Fruit fly (Drosophila melanogaster) whole organism, embryonic: Measurements from ENCODE around the gene CG7896.

Experiments used
- ATbp ChIP-seq: fragments of 200-800 bp; sonication (Bioruptor generic); optimal IDR thresholded peaks from 2 replicates; lab custom pipeline; 2017; ENCODE audit warnings: missing biosample characterization, mild to moderate bottlenecking, missing genetic modification characterization, missing genetic modification reagents
- Atf6 ChIP-seq: fragments of 200-800 bp; sonication (Bioruptor generic); IDR thresholded peaks from 2 replicates; pipeline ENCODE4 v1.3.6; 2022; ENCODE audit warnings: missing biosample characterization, missing genetic modification characterization
- CG10267 ChIP-seq: fragments of 200-800 bp; sonication (Bioruptor generic); optimal IDR thresholded peaks from 2 replicates; lab custom pipeline; 2018; ENCODE audit warnings: missing biosample characterization, mild to moderate bottlenecking, missing genetic modification characterization, moderate library complexity
- CG11456 ChIP-seq: fragments of 200-800 bp; sonication (Bioruptor generic); IDR thresholded peaks from 3 replicates; pipeline ENCODE4 v1.3.6; 2022; ENCODE audit warnings: missing biosample characterization, missing genetic modification characterization
- CG12219 ChIP-seq: fragments of 200-800 bp; sonication (Bioruptor generic); optimal IDR thresholded peaks from 3 replicates; lab custom pipeline; 2018; ENCODE audit warnings: missing biosample characterization, mild to moderate bottlenecking, missing genetic modification characterization
- CG12659 ChIP-seq: fragments of 200-800 bp; sonication (Bioruptor generic); optimal IDR thresholded peaks from 3 replicates; lab custom pipeline; 2017; ENCODE audit warnings: mild to moderate bottlenecking, missing biosample characterization, missing genetic modification reagents, missing genetic modification characterization
- CG12942 ChIP-seq: fragments of 200-800 bp; sonication (Bioruptor generic); optimal IDR thresholded peaks from 3 replicates; lab custom pipeline; 2016; ENCODE audit warnings: missing biosample characterization, missing genetic modification characterization
- CG14860 ChIP-seq: fragments of 200-800 bp; sonication (Bioruptor generic); IDR thresholded peaks from 3 replicates; pipeline ENCODE4 v1.3.6; 2022; ENCODE audit warnings: missing biosample characterization, missing genetic modification characterization; ENCODE audit not compliant: partially characterized antibody
- CG1647 ChIP-seq: fragments of 200-800 bp; sonication (Bioruptor generic); optimal IDR thresholded peaks from 3 replicates; lab custom pipeline; 2016; ENCODE audit warnings: missing biosample characterization, missing genetic modification characterization
- CG17359 ChIP-seq: fragments of 200-800 bp; sonication (Bioruptor generic); optimal IDR thresholded peaks from 3 replicates; lab custom pipeline; 2018; ENCODE audit warnings: missing biosample characterization, mild to moderate bottlenecking, missing genetic modification characterization, moderate library complexity
- CG2199 ChIP-seq: fragments of 200-800 bp; sonication (Bioruptor generic); IDR thresholded peaks from 3 replicates; pipeline ENCODE4 v1.3.6; 2022; ENCODE audit warnings: missing biosample characterization, missing genetic modification characterization
- CG2712 ChIP-seq: fragments of 200-800 bp; optimal IDR thresholded peaks from 3 replicates; lab custom pipeline; 2019; ENCODE audit warnings: missing biosample characterization, mild to moderate bottlenecking, missing genetic modification characterization, moderate library complexity
- CG42726 ChIP-seq: fragments of 200-800 bp; sonication (Bioruptor generic); IDR thresholded peaks from 2 replicates; pipeline ENCODE4 v1.3.6; 2022; ENCODE audit warnings: missing biosample characterization, missing genetic modification characterization; ENCODE audit not compliant: partially characterized antibody
- CG5180 ChIP-seq: fragments of 200-800 bp; sonication (Bioruptor generic); optimal IDR thresholded peaks from 3 replicates; lab custom pipeline; 2017; ENCODE audit warnings: missing biosample characterization, missing genetic modification characterization, mild to moderate bottlenecking, moderate library complexity, missing genetic modification reagents
- CG6683 ChIP-seq: fragments of 200-800 bp; sonication (Bioruptor generic); optimal IDR thresholded peaks from 2 replicates; lab custom pipeline; 2017; ENCODE audit warnings: missing biosample characterization, mild to moderate bottlenecking, missing genetic modification characterization, missing genetic modification reagents
- CG6791 ChIP-seq: fragments of 200-800 bp; sonication (Bioruptor generic); IDR thresholded peaks from 3 replicates; pipeline ENCODE4 v1.3.6; 2022; ENCODE audit warnings: missing biosample characterization, missing genetic modification characterization; ENCODE audit not compliant: partially characterized antibody
- CG7556 ChIP-seq: fragments of 200-800 bp; sonication (Bioruptor generic); optimal IDR thresholded peaks from 2 replicates; lab custom pipeline; 2017; ENCODE audit warnings: missing biosample characterization, mild to moderate bottlenecking, missing genetic modification characterization
- CkIIα-i1 ChIP-seq: fragments of 200-800 bp; sonication (Bioruptor generic); IDR thresholded peaks from 2 replicates; pipeline ENCODE4 v1.3.6; 2022; ENCODE audit warnings: missing biosample characterization, missing genetic modification characterization
- Dbx ChIP-seq: fragments of 200-800 bp; sonication (Bioruptor generic); IDR thresholded peaks from 3 replicates; pipeline ENCODE4 v1.3.6; 2022; ENCODE audit warnings: missing biosample characterization, missing genetic modification characterization
- Doc3 ChIP-seq: fragments of 200-800 bp; sonication (Bioruptor generic); IDR thresholded peaks from 3 replicates; pipeline ENCODE4 v1.3.6; 2022; ENCODE audit warnings: missing biosample characterization, missing genetic modification characterization; ENCODE audit not compliant: partially characterized antibody
- Drgx ChIP-seq: fragments of 200-800 bp; sonication (Bioruptor generic); IDR thresholded peaks from 2 replicates; pipeline ENCODE4 v1.3.6; 2022; ENCODE audit warnings: missing biosample characterization, missing genetic modification characterization
- Lhr ChIP-seq: fragments of 200-800 bp; sonication (Bioruptor generic); optimal IDR thresholded peaks from 3 replicates; lab custom pipeline; 2017; ENCODE audit warnings: mild to moderate bottlenecking, missing biosample characterization, missing genetic modification reagents, missing genetic modification characterization
- NFAT ChIP-seq: fragments of 200-800 bp; sonication (Bioruptor generic); IDR thresholded peaks from 2 replicates; pipeline ENCODE4 v1.3.6; 2022; ENCODE audit warnings: missing biosample characterization, missing genetic modification characterization
- Optix ChIP-seq: fragments of 200-800 bp; sonication (Bioruptor generic); IDR thresholded peaks from 3 replicates; pipeline ENCODE4 v1.3.6; 2022; ENCODE audit warnings: missing biosample characterization, missing genetic modification characterization
- Ptx1 ChIP-seq: fragments of 200-800 bp; sonication (Bioruptor generic); IDR thresholded peaks from 2 replicates; pipeline ENCODE4 v1.3.6; 2022; ENCODE audit warnings: missing biosample characterization, missing genetic modification characterization
- Sry-δ ChIP-seq: fragments of 200-800 bp; sonication (Bioruptor generic); optimal IDR thresholded peaks from 2 replicates; lab custom pipeline; 2016; ENCODE audit warnings: missing biosample characterization, missing genetic modification characterization
- Xrp1 ChIP-seq: fragments of 200-800 bp; sonication (Bioruptor generic); IDR thresholded peaks from 2 replicates; pipeline ENCODE4 v1.3.6; 2022; ENCODE audit warnings: missing biosample characterization, missing genetic modification characterization
- YL-1 ChIP-seq: fragments of 200-800 bp; sonication (Bioruptor generic); optimal IDR thresholded peaks from 3 replicates; lab custom pipeline; 2017; ENCODE audit warnings: missing biosample characterization, mild to moderate bottlenecking, missing genetic modification characterization
- al ChIP-seq: fragments of 200-800 bp; sonication (Bioruptor generic); IDR thresholded peaks from 2 replicates; pipeline ENCODE4 v1.3.6; 2022; ENCODE audit warnings: missing biosample characterization, missing genetic modification characterization
- bowl ChIP-seq: fragments of 200-800 bp; sonication (Bioruptor generic); IDR thresholded peaks from 2 replicates; pipeline ENCODE4 v1.3.6; 2022; ENCODE audit warnings: missing biosample characterization, missing genetic modification characterization
- btn ChIP-seq: fragments of 200-800 bp; sonication (Bioruptor generic); optimal IDR thresholded peaks from 2 replicates; lab custom pipeline; 2016; ENCODE audit warnings: missing biosample characterization, missing genetic modification characterization
- gt ChIP-seq: fragments of 200-800 bp; sonication (Bioruptor generic); IDR thresholded peaks from 2 replicates; pipeline ENCODE4 v1.3.6; 2022; ENCODE audit warnings: missing biosample characterization, missing genetic modification characterization
- h ChIP-seq: fragments of >200 bp; optimal IDR thresholded peaks from 2 replicates; lab custom pipeline; 2017
- hbn ChIP-seq: fragments of 200-800 bp; sonication (Bioruptor generic); IDR thresholded peaks from 2 replicates; pipeline ENCODE4 v1.3.6; 2022; ENCODE audit warnings: missing biosample characterization, missing genetic modification characterization; ENCODE audit not compliant: partially characterized antibody
- hkb ChIP-seq, 2 experiments: fragments of 200-800 bp in 1 of 2; fragments of >200 bp in 1 of 2; sonication (Bioruptor generic) in 1 of 2; IDR thresholded peaks in 1 of 2; optimal IDR thresholded peaks in 1 of 2; 2 replicates each; pipeline versions ENCODE4 v1.3.6 to Lab custom; 2017 to 2022; ENCODE audit warnings: missing biosample characterization in 1 of 2, missing genetic modification characterization in 1 of 2
- kay ChIP-seq: fragments of 200-800 bp; sonication (Bioruptor generic); optimal IDR thresholded peaks from 2 replicates; lab custom pipeline; 2016; ENCODE audit warnings: missing biosample characterization, missing genetic modification characterization
- lilli ChIP-seq: fragments of 200-800 bp; sonication (Bioruptor generic); optimal IDR thresholded peaks from 3 replicates; lab custom pipeline; 2016; ENCODE audit warnings: missing biosample characterization, missing genetic modification characterization
- nom ChIP-seq: fragments of 200-800 bp; sonication (Bioruptor generic); optimal IDR thresholded peaks from 2 replicates; lab custom pipeline; 2017; ENCODE audit warnings: missing biosample characterization, missing genetic modification characterization, mild to moderate bottlenecking, moderate library complexity, missing genetic modification reagents
- pho ChIP-seq: fragments of 200-800 bp; sonication (Bioruptor generic); optimal IDR thresholded peaks from 2 replicates; lab custom pipeline; 2016; ENCODE audit warnings: missing biosample characterization, missing genetic modification characterization
- prd ChIP-seq, 3 experiments: fragments of >200 bp in 2 of 3; fragments of 200-800 bp in 1 of 3; sonication (Bioruptor generic) in 1 of 3; optimal IDR thresholded peaks in 2 of 3; IDR thresholded peaks in 1 of 3; 2 replicates in 2 of 3; 3 replicates in 1 of 3; pipeline versions ENCODE4 v1.3.6 to Lab custom; 2017 to 2022; ENCODE audit warnings: missing biosample characterization in 1 of 3, missing genetic modification characterization in 1 of 3
- ro ChIP-seq: fragments of 200-800 bp; sonication (Bioruptor generic); IDR thresholded peaks from 2 replicates; pipeline ENCODE4 v1.3.6; 2022; ENCODE audit warnings: missing biosample characterization, missing genetic modification characterization
- sd ChIP-seq: fragments of 200-800 bp; sonication (Bioruptor generic); optimal IDR thresholded peaks from 3 replicates; lab custom pipeline; 2018; ENCODE audit warnings: missing biosample characterization, mild to moderate bottlenecking, missing genetic modification characterization, moderate library complexity
- slp2 ChIP-seq: fragments of 200-800 bp; sonication (Bioruptor generic); optimal IDR thresholded peaks from 2 replicates; lab custom pipeline; 2016; ENCODE audit warnings: missing biosample characterization, missing genetic modification characterization
- sug ChIP-seq: fragments of 200-800 bp; optimal IDR thresholded peaks from 2 replicates; lab custom pipeline; 2019; ENCODE audit warnings: missing biosample characterization, mild to moderate bottlenecking, missing genetic modification characterization, moderate library complexity
- tap ChIP-seq: fragments of 200-800 bp; optimal IDR thresholded peaks from 3 replicates; lab custom pipeline; 2019; ENCODE audit warnings: missing biosample characterization, mild to moderate bottlenecking, missing genetic modification characterization, moderate library complexity
- unpg ChIP-seq: fragments of 200-800 bp; sonication (Bioruptor generic); optimal IDR thresholded peaks from 3 replicates; lab custom pipeline; 2018; ENCODE audit warnings: missing biosample characterization, mild to moderate bottlenecking, missing genetic modification characterization, moderate library complexity
- vnd ChIP-seq: fragments of 200-800 bp; sonication (Bioruptor generic); IDR thresholded peaks from 3 replicates; pipeline ENCODE4 v1.3.6; 2022; ENCODE audit warnings: missing biosample characterization, missing genetic modification characterization; ENCODE audit not compliant: partially characterized antibody
- vvl ChIP-seq: fragments of 200-800 bp; sonication (Bioruptor generic); IDR thresholded peaks from 2 replicates; pipeline ENCODE4 v1.3.6; 2022; ENCODE audit warnings: missing biosample characterization, missing genetic modification characterization
- wor ChIP-seq: fragments of 200-800 bp; sonication (Bioruptor generic); IDR thresholded peaks from 2 replicates; pipeline ENCODE4 v1.3.6; 2022; ENCODE audit warnings: missing biosample characterization, missing genetic modification characterization

Gene CG7896

dm6 chr3R:29997607-29998236, 14.5 kb downstream of the CG7896 start, which contains the start of the genes CG15525 and CG11504 (continued):
- peak; percentile 62; the same call in 1 of the 2 replicates for TF ChIP-seq vvl
- TF ChIP-seq CG12942 (GFP tag; lab: Kevin White, UChicago): peak; percentile 26
- TF ChIP-seq CG14860 (GFP tag; lab: Robert Waterston, UW): peak; percentile 87
- TF ChIP-seq Drgx (GFP tag; lab: Robert Waterston, UW): no peak
- peak; percentile 49 for TF ChIP-seq CG10267 (tag; lab: Kevin White, UChicago)
- TF ChIP-seq sd: no peak
- no peak for TF ChIP-seq CG6683
- no peak for TF ChIP-seq wor (GFP tag; lab: Robert Waterston, UW)
- TF ChIP-seq CG11456 (GFP tag; lab: Robert Waterston, UW): peak; percentile 68; the same call in 2 of the 3 replicates
- TF ChIP-seq CkIIα-i1 (GFP tag; lab: Robert Waterston, UW): no peak
- TF ChIP-seq CG1647 (GFP tag; lab: Kevin White, UChicago): no peak
- no peak for TF ChIP-seq hkb (optimal IDR thresholded peaks at IDR 0.05; lab: Kevin White, UChicago)
- TF ChIP-seq hkb (GFP tag; IDR thresholded peaks at IDR 0.05; lab: Robert Waterston, UW): no peak
- TF ChIP-seq Xrp1: peak; percentile 65
- TF ChIP-seq CG7556 (GFP tag; lab: Kevin White, UChicago): no peak
- TF ChIP-seq prd (optimal IDR thresholded peaks at IDR 0.05; lab: Kevin White, UChicago): no peak
- TF ChIP-seq prd (GFP tag; IDR thresholded peaks at IDR 0.05; lab: Robert Waterston, UW): peak; percentile 82
- TF ChIP-seq bowl: no peak
- TF ChIP-seq YL-1 (GFP tag; lab: Kevin White, UChicago): peak; percentile 79
- TF ChIP-seq lilli: peak; percentile 68
- TF ChIP-seq CG6791 (GFP tag; lab: Robert Waterston, UW): peak; percentile 79
- no peak for TF ChIP-seq ATbp (GFP tag; lab: Kevin White, UChicago)
- TF ChIP-seq Atf6 (GFP tag; lab: Robert Waterston, UW): peak; percentile 63; the same call in 1 of the 2 replicates
- TF ChIP-seq ro (GFP tag; lab: Robert Waterston, UW): no peak
- TF ChIP-seq Sry-δ (GFP tag; lab: Kevin White, UChicago): peak; percentile 74
- TF ChIP-seq btn: no peak
- peak; percentile 49 for TF ChIP-seq pho (GFP tag; lab: Kevin White, UChicago)
- no peak for TF ChIP-seq CG12219 (GFP tag; lab: Kevin White, UChicago)
- peak; percentile 83 for TF ChIP-seq Doc3 (GFP tag; lab: Robert Waterston, UW)
- TF ChIP-seq sug (tag; lab: Kevin White, UChicago): no peak
- TF ChIP-seq Ptx1 (GFP tag; lab: Robert Waterston, UW): peak; percentile 85
- TF ChIP-seq vnd (GFP tag; lab: Robert Waterston, UW): peak; percentile 90
- TF ChIP-seq tap (tag; lab: Kevin White, UChicago): no peak
- TF ChIP-seq Dbx (GFP tag; lab: Robert Waterston, UW): peak; percentile 69; the same call in 2 of the 3 replicates
- TF ChIP-seq CG2712 (tag; lab: Kevin White, UChicago): no peak
- peak; percentile 52; the same call in 1 of the 2 replicates for TF ChIP-seq NFAT
- peak; percentile 14 for TF ChIP-seq kay (GFP tag; lab: Kevin White, UChicago)
- TF ChIP-seq al (GFP tag; lab: Robert Waterston, UW): peak; percentile 50
- no peak for TF ChIP-seq h
- TF ChIP-seq slp2 (GFP tag; lab: Kevin White, UChicago): no peak
- peak; percentile 73 for TF ChIP-seq CG12659 (GFP tag; lab: Kevin White, UChicago)
- peak; percentile 45 for TF ChIP-seq CG17359 (tag; lab: Kevin White, UChicago)
- TF ChIP-seq Lhr (GFP tag; lab: Kevin White, UChicago): no peak
- no peak for TF ChIP-seq gt (GFP tag; lab: Robert Waterston, UW)
- 0 out of 3 replicates have a peak, but pooled peaks have one; percentile 47 for TF ChIP-seq Optix
- peak; percentile 86 for TF ChIP-seq hbn (GFP tag; lab: Robert Waterston, UW)
- peak; percentile 41; the same call in 1 of the 2 replicates for TF ChIP-seq CG42726
- no peak for TF ChIP-seq unpg (GFP tag; lab: Kevin White, UChicago)
- no peak for TF ChIP-seq nom (GFP tag; lab: Kevin White, UChicago)
- no peak for TF ChIP-seq CG2199
- no peak for TF ChIP-seq CG5180
